Fruit fly (Drosophila melanogaster): Measurements from ENCODE around the gene mbo.

The mbo gene

DNA sequence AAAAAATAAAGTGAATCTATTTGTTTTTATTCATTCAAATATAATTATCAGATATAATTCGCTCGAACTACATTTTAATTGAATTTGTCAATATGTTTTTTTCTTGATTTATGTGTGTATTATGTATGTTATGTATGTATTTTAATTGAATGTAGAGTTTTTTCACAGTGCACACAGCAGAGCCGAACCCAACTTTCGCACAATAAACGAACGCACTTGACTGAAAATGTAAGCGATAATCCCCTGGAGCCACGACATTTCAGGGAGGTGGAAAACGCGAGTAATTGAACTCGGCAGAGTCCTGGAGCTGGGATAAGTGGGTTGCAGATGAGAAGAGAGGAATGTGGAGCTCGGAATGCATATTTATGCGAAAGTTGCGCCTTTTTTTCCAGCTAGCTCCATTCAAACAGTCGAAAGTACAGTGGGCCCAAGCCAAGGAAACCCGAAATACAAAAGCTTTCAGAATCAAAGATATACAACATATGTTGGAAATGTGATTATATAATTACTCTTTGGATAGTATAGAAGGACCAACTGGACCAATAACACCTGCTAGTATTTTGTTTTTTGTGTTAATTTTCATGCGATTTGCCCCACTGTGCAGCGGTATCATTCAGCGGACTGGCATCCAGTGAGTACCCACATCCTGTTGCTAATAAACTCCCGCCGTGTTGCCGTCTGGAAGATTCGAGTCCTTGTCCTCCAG is 49.2 kb upstream of the mbo start (continued):
- TF ChIP-seq pnt (GFP tag; optimal IDR thresholded peaks at IDR 0.05) = no peak
- no peak for TF ChIP-seq E2f1 (GFP tag; IDR thresholded peaks at IDR 0.05)
- no peak for TF ChIP-seq Stat92E (GFP tag; optimal IDR thresholded peaks at IDR 0.05)
- TF ChIP-seq NFAT (GFP tag; IDR thresholded peaks at IDR 0.05) = no peak
- no peak for TF ChIP-seq Gug (GFP tag; IDR thresholded peaks at IDR 0.05)
- no peak for TF ChIP-seq phol (tag; optimal IDR thresholded peaks at IDR 0.05)
- no peak for TF ChIP-seq CG10959 (GFP tag; IDR thresholded peaks at IDR 0.05)
- TF ChIP-seq fd3F (GFP tag; optimal IDR thresholded peaks at IDR 0.05) = no peak
- TF ChIP-seq CG10366 (GFP tag; IDR thresholded peaks at IDR 0.05) = peak; percentile 27; the same call in 1 of the 2 replicates
- no peak; the same call in 1 of the 2 replicates for TF ChIP-seq CG32532 (GFP tag; IDR thresholded peaks at IDR 0.05)
- TF ChIP-seq ewg (GFP tag; optimal IDR thresholded peaks at IDR 0.05) = peak; percentile 6
- TF ChIP-seq pan (optimal IDR thresholded peaks at IDR 0.05) = no peak
- TF ChIP-seq pan (GFP tag; optimal IDR thresholded peaks at IDR 0.05 in 1 of 2, IDR thresholded peaks at IDR 0.05 in 1 of 2) = peak in 1 of 2 experiments; percentile 62
- TF ChIP-seq unc-4 (GFP tag; IDR thresholded peaks at IDR 0.05; ENCODE audit: partially characterized antibody) = no peak
- TF ChIP-seq CG18262 (tag; optimal IDR thresholded peaks at IDR 0.05) = no peak
- no peak for TF ChIP-seq eve (GFP tag; optimal IDR thresholded peaks at IDR 0.05)
- TF ChIP-seq MESR4 (GFP tag; optimal IDR thresholded peaks at IDR 0.05) = no peak
- peak; percentile 8 for TF ChIP-seq grau (tag; optimal IDR thresholded peaks at IDR 0.05)
- no peak for TF ChIP-seq CG4282 (GFP tag; optimal IDR thresholded peaks at IDR 0.05)
- no peak for TF ChIP-seq CG15479 (GFP tag; optimal IDR thresholded peaks at IDR 0.05)
- no peak for TF ChIP-seq CG3065 (GFP tag; optimal IDR thresholded peaks at IDR 0.05)
- TF ChIP-seq CG6654 (GFP tag; optimal IDR thresholded peaks at IDR 0.05) = peak; percentile 11
- no peak for TF ChIP-seq CG8089 (GFP tag; optimal IDR thresholded peaks at IDR 0.05)
- no peak for TF ChIP-seq HmgD (GFP tag; optimal IDR thresholded peaks at IDR 0.05)
- TF ChIP-seq sisA (GFP tag; IDR thresholded peaks at IDR 0.05) = peak; percentile 42; the same call in 1 of the 2 replicates
- TF ChIP-seq dysf (GFP tag; IDR thresholded peaks at IDR 0.05) = peak; percentile 54; the same call in 2 of the 3 replicates
- TF ChIP-seq gem (tag; optimal IDR thresholded peaks at IDR 0.05) = peak; percentile 39
- TF ChIP-seq Chrac-16 (GFP tag; optimal IDR thresholded peaks at IDR 0.05) = peak; percentile 16
- no peak for TF ChIP-seq CG12104 (GFP tag; optimal IDR thresholded peaks at IDR 0.05)
- peak; percentile 44 for TF ChIP-seq slbo (GFP tag; IDR thresholded peaks at IDR 0.05)
- TF ChIP-seq schlank (tag; optimal IDR thresholded peaks at IDR 0.05) = no peak
- TF ChIP-seq repo (GFP tag; optimal IDR thresholded peaks at IDR 0.05) = no peak
- TF ChIP-seq CG11696 (GFP tag; IDR thresholded peaks at IDR 0.05) = no peak
- TF ChIP-seq H15 (GFP tag; IDR thresholded peaks at IDR 0.05) = peak; percentile 34; the same call in 1 of the 3 replicates
- TF ChIP-seq CG12155 (GFP tag; optimal IDR thresholded peaks at IDR 0.05) = no peak
- peak; percentile 21; the same call in 1 of the 2 replicates for TF ChIP-seq CG4404 (GFP tag; IDR thresholded peaks at IDR 0.05)
- TF ChIP-seq CG14441 (GFP tag; IDR thresholded peaks at IDR 0.05) = peak; percentile 36; the same call in 1 of the 2 replicates
- peak; percentile 24; the same call in 1 of the 2 replicates for TF ChIP-seq Taf1 (GFP tag; IDR thresholded peaks at IDR 0.05)
- 0 out of 3 replicates have a peak, but pooled peaks have one; percentile 42 for TF ChIP-seq CG2889 (GFP tag; IDR thresholded peaks at IDR 0.05)
- TF ChIP-seq CG12219 (GFP tag; optimal IDR thresholded peaks at IDR 0.05) = peak; percentile 12
- TF ChIP-seq CG10543 (GFP tag; optimal IDR thresholded peaks at IDR 0.05) = no peak
- TF ChIP-seq Deaf1 (tag; optimal IDR thresholded peaks at IDR 0.05) = peak; percentile 71
- TF ChIP-seq CG31441 (GFP tag; IDR thresholded peaks at IDR 0.05) = no peak
- TF ChIP-seq insv (GFP tag; optimal IDR thresholded peaks at IDR 0.05) = no peak
- peak; percentile 64 for TF ChIP-seq CG1603 (tag; optimal IDR thresholded peaks at IDR 0.05)
- TF ChIP-seq ato (GFP tag; IDR thresholded peaks at IDR 0.05; ENCODE audit: partially characterized antibody) = no peak
- TF ChIP-seq GATAe (GFP tag; conservative IDR thresholded peaks at IDR 0.05) = no peak
- TF ChIP-seq CG1233 (GFP tag; optimal IDR thresholded peaks at IDR 0.05) = peak; percentile 1
- TF ChIP-seq ranshi (GFP tag; IDR thresholded peaks at IDR 0.05) = 0 out of 2 replicates have a peak, but pooled peaks have one; percentile 45
- TF ChIP-seq CG31365 (tag; optimal IDR thresholded peaks at IDR 0.05) = no peak
